Fruit fly (Drosophila melanogaster) whole organism, embryonic: ENCODE measurements around the gene sa.

Source experiments
- CG1024 ChIP-seq: fragments of 200-800 bp; sonication (Bioruptor generic); IDR thresholded peaks from 2 replicates; pipeline ENCODE4 v1.3.6; 2022; ENCODE audit warnings: missing biosample characterization, missing genetic modification characterization
- CG11247 ChIP-seq: fragments of 200-800 bp; sonication (Bioruptor generic); IDR thresholded peaks from 2 replicates; pipeline ENCODE4 v1.3.6; 2022; ENCODE audit warnings: missing biosample characterization, missing genetic modification characterization
- CG11456 ChIP-seq: fragments of 200-800 bp; sonication (Bioruptor generic); IDR thresholded peaks from 3 replicates; pipeline ENCODE4 v1.3.6; 2022; ENCODE audit warnings: missing biosample characterization, missing genetic modification characterization
- CG11560 ChIP-seq: fragments of 200-800 bp; sonication (Bioruptor generic); IDR thresholded peaks from 3 replicates; pipeline ENCODE4 v1.3.6; 2022; ENCODE audit warnings: missing biosample characterization, missing genetic modification characterization
- CG12071 ChIP-seq: fragments of 200-800 bp; sonication (Bioruptor generic); optimal IDR thresholded peaks from 3 replicates; lab custom pipeline; 2018; ENCODE audit warnings: missing biosample characterization, mild to moderate bottlenecking, missing genetic modification characterization
- CG13287 ChIP-seq: fragments of 200-800 bp; sonication (Bioruptor generic); IDR thresholded peaks from 2 replicates; pipeline ENCODE4 v1.3.6; 2022; ENCODE audit warnings: missing biosample characterization, missing genetic modification characterization; ENCODE audit not compliant: partially characterized antibody
- CG15479 ChIP-seq: fragments of 200-800 bp; sonication (Bioruptor generic); optimal IDR thresholded peaks from 3 replicates; lab custom pipeline; 2019; ENCODE audit warnings: missing biosample characterization, mild to moderate bottlenecking, missing genetic modification characterization, moderate library complexity
- CG15601 ChIP-seq: fragments of 200-800 bp; sonication (Bioruptor generic); optimal IDR thresholded peaks from 3 replicates; lab custom pipeline; 2019; ENCODE audit warnings: missing biosample characterization, mild to moderate bottlenecking, missing genetic modification characterization, moderate library complexity
- CG1602 ChIP-seq: fragments of 200-800 bp; sonication (Bioruptor generic); optimal IDR thresholded peaks from 3 replicates; lab custom pipeline; 2016; ENCODE audit warnings: missing biosample characterization, missing genetic modification characterization
- CG17802 ChIP-seq: fragments of 200-800 bp; sonication (Bioruptor generic); optimal IDR thresholded peaks from 2 replicates; lab custom pipeline; 2018; ENCODE audit warnings: missing biosample characterization, mild to moderate bottlenecking, missing genetic modification characterization, moderate library complexity
- CG30020 ChIP-seq: fragments of 200-800 bp; optimal IDR thresholded peaks from 2 replicates; lab custom pipeline; 2019; ENCODE audit warnings: missing biosample characterization, mild to moderate bottlenecking, missing genetic modification characterization, moderate library complexity
- CG3726 ChIP-seq: fragments of 200-800 bp; sonication (Bioruptor generic); IDR thresholded peaks from 3 replicates; pipeline ENCODE4, ENCODE4 v1.3.6; 2022; ENCODE audit warnings: missing biosample characterization, missing genetic modification characterization
- CG4707 ChIP-seq: fragments of 200-800 bp; sonication (Bioruptor generic); optimal IDR thresholded peaks from 2 replicates; lab custom pipeline; 2018; ENCODE audit warnings: missing biosample characterization, mild to moderate bottlenecking, missing genetic modification characterization, moderate library complexity
- CG5953 ChIP-seq: fragments of 200-800 bp; sonication (Bioruptor generic); IDR thresholded peaks from 2 replicates; pipeline ENCODE4 v1.3.6; 2022; ENCODE audit warnings: missing biosample characterization, missing genetic modification characterization
- CG6254 ChIP-seq: fragments of 200-800 bp; sonication (Bioruptor generic); optimal IDR thresholded peaks from 3 replicates; lab custom pipeline; 2017; ENCODE audit warnings: mild to moderate bottlenecking, missing biosample characterization, missing genetic modification reagents, missing genetic modification characterization
- CG6683 ChIP-seq: fragments of 200-800 bp; sonication (Bioruptor generic); optimal IDR thresholded peaks from 2 replicates; lab custom pipeline; 2017; ENCODE audit warnings: missing biosample characterization, mild to moderate bottlenecking, missing genetic modification characterization, missing genetic modification reagents
- CG6854 ChIP-seq: fragments of 200-800 bp; sonication (Bioruptor generic); optimal IDR thresholded peaks from 3 replicates; lab custom pipeline; 2017; ENCODE audit warnings: missing biosample characterization, mild to moderate bottlenecking, missing genetic modification characterization
- CG7839 ChIP-seq: fragments of 200-800 bp; sonication (Bioruptor generic); optimal IDR thresholded peaks from 3 replicates; lab custom pipeline; 2018; ENCODE audit warnings: missing biosample characterization, mild to moderate bottlenecking, missing genetic modification characterization, moderate library complexity
- CG9817 ChIP-seq: fragments of 200-800 bp; sonication (Bioruptor generic); optimal IDR thresholded peaks from 2 replicates; lab custom pipeline; 2018; ENCODE audit warnings: missing biosample characterization, mild to moderate bottlenecking, missing genetic modification characterization, moderate library complexity
- D ChIP-seq, 2 experiments: fragments of 200-800 bp in 1 of 2; fragments of >200 bp in 1 of 2; sonication (Bioruptor generic) in 1 of 2; optimal IDR thresholded peaks; 2 replicates in 1 of 2; 3 replicates in 1 of 2; lab custom pipeline; 2017; ENCODE audit warnings: mild to moderate bottlenecking in 1 of 2, missing biosample characterization in 1 of 2, missing genetic modification characterization in 1 of 2, missing genetic modification reagents in 1 of 2
- Dip3 ChIP-seq: fragments of 200-800 bp; sonication (Bioruptor generic); optimal IDR thresholded peaks from 3 replicates; lab custom pipeline; 2016; ENCODE audit warnings: missing biosample characterization, missing genetic modification characterization
- HLHmδ ChIP-seq: fragments of 200-800 bp; sonication (Bioruptor generic); optimal IDR thresholded peaks from 2 replicates; lab custom pipeline; 2018; ENCODE audit warnings: missing biosample characterization, mild to moderate bottlenecking, missing genetic modification characterization, moderate library complexity
- MBD-R2 ChIP-seq: fragments of 200-800 bp; sonication (Bioruptor generic); IDR thresholded peaks from 2 replicates; pipeline ENCODE4 v1.3.6; 2022; ENCODE audit warnings: missing biosample characterization, missing genetic modification characterization
- Nf-YB ChIP-seq: fragments of 200-800 bp; sonication (Bioruptor generic); optimal IDR thresholded peaks from 3 replicates; lab custom pipeline; 2019; ENCODE audit warnings: missing biosample characterization, mild to moderate bottlenecking, missing genetic modification characterization, moderate library complexity
- Pdp1 ChIP-seq, 2 experiments: fragments of 200-800 bp; sonication (Bioruptor generic); optimal IDR thresholded peaks; 3 replicates each; lab custom pipeline; 2016; ENCODE audit warnings: missing biosample characterization in 2 of 2, missing genetic modification characterization in 2 of 2, mild to moderate bottlenecking in 1 of 2, moderate library complexity in 1 of 2
- Rx ChIP-seq: fragments of 200-800 bp; sonication (Bioruptor generic); IDR thresholded peaks from 2 replicates; pipeline ENCODE4 v1.3.6; 2022; ENCODE audit warnings: missing biosample characterization, missing genetic modification characterization
- Stat92E ChIP-seq, 3 experiments: fragments of >200 bp in 2 of 3; fragments of 200-800 bp in 1 of 3; sonication (Bioruptor generic) in 1 of 3; optimal IDR thresholded peaks; 2 replicates each; lab custom pipeline; 2017 to 2019; ENCODE audit warnings: missing biosample characterization in 3 of 3, missing genetic modification characterization in 3 of 3, mild to moderate bottlenecking in 1 of 3, moderate library complexity in 1 of 3
- Usf ChIP-seq: fragments of 200-800 bp; sonication (Bioruptor generic); optimal IDR thresholded peaks from 2 replicates; lab custom pipeline; 2017; ENCODE audit warnings: missing genotype, missing biosample characterization, missing genetic modification characterization
- Vsx1 ChIP-seq: fragments of 200-800 bp; sonication (Bioruptor generic); optimal IDR thresholded peaks from 2 replicates; lab custom pipeline; 2017; ENCODE audit warnings: missing biosample characterization, mild to moderate bottlenecking, missing genetic modification characterization, missing genetic modification reagents
- aop ChIP-seq: fragments of 200-800 bp; sonication (Bioruptor generic); IDR thresholded peaks from 2 replicates; pipeline ENCODE4 v1.3.6; 2022; ENCODE audit warnings: missing biosample characterization, missing genetic modification characterization
- bcd ChIP-seq: fragments of 200-800 bp; sonication (Bioruptor generic); optimal IDR thresholded peaks from 2 replicates; lab custom pipeline; 2017; ENCODE audit warnings: missing biosample characterization, mild to moderate bottlenecking, missing genetic modification characterization
- bigmax ChIP-seq: fragments of 200-800 bp; sonication (Bioruptor generic); optimal IDR thresholded peaks from 2 replicates; lab custom pipeline; 2018; ENCODE audit warnings: missing biosample characterization, mild to moderate bottlenecking, missing genetic modification characterization
- ci ChIP-seq: fragments of 200-800 bp; sonication (Bioruptor generic); IDR thresholded peaks from 3 replicates; pipeline ENCODE4 v1.3.6; 2022; ENCODE audit warnings: missing biosample characterization, missing genetic modification characterization
- dan ChIP-seq: fragments of 200-800 bp; sonication (Bioruptor generic); IDR thresholded peaks from 2 replicates; pipeline ENCODE4 v1.3.6; 2022; ENCODE audit warnings: missing biosample characterization, missing genetic modification characterization
- danr ChIP-seq: fragments of 200-800 bp; sonication (Bioruptor generic); IDR thresholded peaks from 2 replicates; pipeline ENCODE4 v1.3.6; 2022; ENCODE audit warnings: missing biosample characterization, missing genetic modification characterization
- dm ChIP-seq: fragments of 200-800 bp; sonication (Bioruptor generic); optimal IDR thresholded peaks from 3 replicates; lab custom pipeline; 2016; ENCODE audit warnings: missing biosample characterization, missing genetic modification characterization
- en ChIP-seq: fragments of 200-800 bp; sonication (Bioruptor generic); optimal IDR thresholded peaks from 2 replicates; lab custom pipeline; 2016; ENCODE audit warnings: missing biosample characterization, missing genetic modification characterization
- ftz-f1 ChIP-seq: fragments of 200-800 bp; sonication (Bioruptor generic); optimal IDR thresholded peaks from 2 replicates; lab custom pipeline; 2016; ENCODE audit warnings: missing biosample characterization, missing genetic modification characterization
- gcm2 ChIP-seq: fragments of 200-800 bp; sonication (Bioruptor generic); optimal IDR thresholded peaks from 2 replicates; lab custom pipeline; 2016; ENCODE audit warnings: missing biosample characterization, missing genetic modification characterization
- gro ChIP-seq: fragments of 200-800 bp; sonication (Bioruptor generic); optimal IDR thresholded peaks from 2 replicates; lab custom pipeline; 2016; ENCODE audit warnings: missing biosample characterization, missing genetic modification characterization
- gsb ChIP-seq: fragments of 200-800 bp; sonication (Bioruptor generic); IDR thresholded peaks from 2 replicates; pipeline ENCODE4 v1.3.6; 2022; ENCODE audit warnings: missing biosample characterization, missing genetic modification characterization
- lmd ChIP-seq: fragments of 200-800 bp; sonication (Bioruptor generic); IDR thresholded peaks from 2 replicates; pipeline ENCODE4 v1.3.6; 2022; ENCODE audit warnings: missing biosample characterization, missing genetic modification characterization
- mirr ChIP-seq: fragments of 200-800 bp; sonication (Bioruptor generic); optimal IDR thresholded peaks from 3 replicates; lab custom pipeline; 2018; ENCODE audit warnings: missing biosample characterization, mild to moderate bottlenecking, missing genetic modification characterization
- phol ChIP-seq: fragments of 200-800 bp; sonication (Bioruptor generic); optimal IDR thresholded peaks from 3 replicates; lab custom pipeline; 2018; ENCODE audit warnings: missing biosample characterization, mild to moderate bottlenecking, missing genetic modification characterization, moderate library complexity
- pros ChIP-seq: fragments of 200-800 bp; sonication (Bioruptor generic); optimal IDR thresholded peaks from 3 replicates; lab custom pipeline; 2019; ENCODE audit warnings: missing biosample characterization, mild to moderate bottlenecking, missing genetic modification characterization, moderate library complexity
- schlank ChIP-seq: fragments of 200-800 bp; sonication (Bioruptor generic); optimal IDR thresholded peaks from 2 replicates; lab custom pipeline; 2018; ENCODE audit warnings: missing biosample characterization, mild to moderate bottlenecking, missing genetic modification characterization
- shn ChIP-seq: fragments of 200-800 bp; sonication (Bioruptor generic); optimal IDR thresholded peaks from 3 replicates; lab custom pipeline; 2016; ENCODE audit warnings: missing biosample characterization, missing genetic modification characterization
- stwl ChIP-seq: fragments of 200-800 bp; sonication (Bioruptor generic); optimal IDR thresholded peaks from 3 replicates; lab custom pipeline; 2018; ENCODE audit warnings: missing biosample characterization, mild to moderate bottlenecking, missing genetic modification characterization, moderate library complexity
- trem ChIP-seq: fragments of 200-800 bp; optimal IDR thresholded peaks from 3 replicates; lab custom pipeline; 2019; ENCODE audit warnings: missing biosample characterization, mild to moderate bottlenecking, missing genetic modification characterization, moderate library complexity
- vfl ChIP-seq: fragments of 200-800 bp; sonication (Bioruptor generic); optimal IDR thresholded peaks from 2 replicates; lab custom pipeline; 2016; ENCODE audit warnings: missing biosample characterization, missing genetic modification characterization
- wdn ChIP-seq: fragments of 200-800 bp; sonication (Bioruptor generic); IDR thresholded peaks from 2 replicates; pipeline ENCODE4 v1.3.6; 2022; ENCODE audit warnings: missing biosample characterization, missing genetic modification characterization

sa gene

dm6 chr3L:21445704-21446103, 39.2 kb upstream of the sa start, which contains the start of gene Syx7 (continued):
- TF ChIP-seq D (optimal IDR thresholded peaks at IDR 0.05; lab: Kevin White, UChicago) (no peak), D (GFP tag; optimal IDR thresholded peaks at IDR 0.05; lab: Kevin White, UChicago) (no peak), danr (GFP tag; lab: Robert Waterston, UW) (no peak), bigmax (GFP tag; lab: Kevin White, UChicago) (no peak), CG12071 (GFP tag; lab: Kevin White, UChicago) (no peak), CG30020 (tag; lab: Kevin White, UChicago) (peak; percentile 2), CG9817 (tag; lab: Kevin White, UChicago) (no peak), bcd (GFP tag; lab: Kevin White, UChicago) (no peak), CG7839 (no peak), wdn (GFP tag; lab: Robert Waterston, UW) (no peak), gsb (GFP tag; lab: Robert Waterston, UW) (no peak), CG3726 (GFP tag; lab: Robert Waterston, UW) (no peak), phol (tag; lab: Kevin White, UChicago) (peak; percentile 35), Dip3 (GFP tag; lab: Kevin White, UChicago) (no peak), trem (peak; percentile 99), CG11247 (GFP tag; lab: Robert Waterston, UW) (no peak), gcm2 (no peak), CG15601 (tag; lab: Kevin White, UChicago) (peak; percentile 24), pros (GFP tag; lab: Kevin White, UChicago) (no peak), Nf-YB (GFP tag; lab: Kevin White, UChicago) (peak; percentile 17), gro (peak; percentile 62), dm (peak; percentile 22), CG4707 (GFP tag; lab: Kevin White, UChicago) (no peak), schlank (tag; lab: Kevin White, UChicago) (no peak), CG6254 (GFP tag; lab: Kevin White, UChicago) (no peak), CG1024 (GFP tag; lab: Robert Waterston, UW) (no peak), en (no peak), CG6854 (GFP tag; lab: Kevin White, UChicago) (no peak), CG17802 (no peak), mirr (GFP tag; lab: Kevin White, UChicago) (no peak), aop (no peak), shn (GFP tag; lab: Kevin White, UChicago) (no peak), CG13287 (GFP tag; lab: Robert Waterston, UW) (peak; percentile 70), Vsx1 (GFP tag; lab: Kevin White, UChicago) (no peak), CG1602 (no peak), CG11560 (tag; lab: Robert Waterston, UW) (no peak), CG11456 (no peak), Rx (GFP tag; lab: Robert Waterston, UW) (no peak), ftz-f1 (GFP tag; lab: Kevin White, UChicago) (peak; percentile 84), Stat92E (GFP tag; optimal IDR thresholded peaks at IDR 0.05; lab: Kevin White, UChicago) (peak in 1 of 3 experiments; percentile 1), Pdp1 (GFP tag; optimal IDR thresholded peaks at IDR 0.05; lab: Kevin White, UChicago) (peak; percentile 23 to 45), HLHmδ (no peak), CG6683 (GFP tag; lab: Kevin White, UChicago) (no peak), vfl (GFP tag; lab: Kevin White, UChicago) (peak; percentile 36), stwl (tag; lab: Kevin White, UChicago) (peak; percentile 83), CG15479 (GFP tag; lab: Kevin White, UChicago) (no peak), lmd (GFP tag; lab: Robert Waterston, UW) (no peak), CG5953 (GFP tag; lab: Robert Waterston, UW) (no peak), Usf (no peak), MBD-R2 (peak; percentile 81), dan (GFP tag; lab: Robert Waterston, UW) (no peak), ci (no peak)
